Fruit fly (Drosophila melanogaster) Kc167 (cell line): ENCODE data around the gene Ipp.

Experiments used
- Myc ChIP-seq: fragments of >200 bp; optimal IDR thresholded peaks from 2 replicates; lab custom pipeline; 2017; ENCODE audit warnings: missing external identifiers
- h ChIP-seq: fragments of >200 bp; optimal IDR thresholded peaks from 3 replicates; lab custom pipeline; 2018; ENCODE audit warnings: missing external identifiers

dm6 chr3R:13999531-13999930, 40.9 kb downstream of the Ipp start:
- TF ChIP-seq Myc (lab: Kevin White, UChicago), result no peak
- no peak for TF ChIP-seq h (lab: Kevin White, UChicago)
